Worm (Caenorhabditis elegans): ENCODE measurements around the gene K05F1.13.

- no peak for TF ChIP-seq klf-2 (GFP tag; conservative IDR thresholded peaks at IDR 0.05)
- no peak for TF ChIP-seq ztf-23 (GFP tag; IDR thresholded peaks at IDR 0.05)
- TF ChIP-seq ref-1 (GFP tag; conservative IDR thresholded peaks at IDR 0.05), result no peak
- TF ChIP-seq med-1 (GFP tag; optimal IDR thresholded peaks at IDR 0.05; ENCODE audit: insufficient read depth), result no peak
- no peak for TF ChIP-seq cog-1 (tag; optimal IDR thresholded peaks at IDR 0.05)
- no peak for TF ChIP-seq T22C8.4 (GFP tag; IDR thresholded peaks at IDR 0.05)
- TF ChIP-seq ztf-29 (GFP tag; IDR thresholded peaks at IDR 0.05), result no peak
- TF ChIP-seq flt-1 (GFP tag; IDR thresholded peaks at IDR 0.05), result no peak
- no peak for TF ChIP-seq tab-1 (GFP tag; IDR thresholded peaks at IDR 0.05)
These were observed 14.8 kb upstream of the K05F1.13 start, which contains the start of the genes dmd-5 and F10C1.1 for ce11 chrII:5774120-5774519.

All from whole organism, midembryonic.